Worm (Caenorhabditis elegans) whole organism, young adult: ENCODE data around the gene Y116A8C.25.
A peak's percentile ranks its signal among the peaks of the same experiment; 100 is the strongest.

Experiments used
- B0035.1 ChIP-seq: sonication (generic microtip); optimal IDR thresholded peaks from 2 replicates; lab custom pipeline; 2016; ENCODE audit warnings: missing genetic modification characterization, mild to moderate bottlenecking, missing compliant biosample characterization, missing genotype, missing genetic modification reagents
- F39B2.1 ChIP-seq: fragments of 200-800 bp; sonication (Bioruptor generic); IDR thresholded peaks from 2 replicates; pipeline ENCODE4 v1.3.6; 2022; ENCODE audit warnings: missing genetic modification reagents, missing genetic modification characterization, missing compliant biosample characterization
- F49E8.2 ChIP-seq: sonication (generic microtip); optimal IDR thresholded peaks from 3 replicates; lab custom pipeline; 2017; ENCODE audit warnings: missing genetic modification characterization, mild to moderate bottlenecking, missing compliant biosample characterization, antibody characterized with exemption, moderate library complexity; ENCODE audit not compliant: insufficient read depth
- dpl-1 ChIP-seq: fragments of 150-350 bp; optimal IDR thresholded peaks from 2 replicates; lab custom pipeline; 2014; ENCODE audit warnings: missing biosample characterization, missing genetic modification reagents, missing genetic modification characterization
- egrh-3 ChIP-seq: fragments of 200-800 bp; sonication (Bioruptor generic); IDR thresholded peaks from 2 replicates; pipeline ENCODE4 v1.3.6; 2022; ENCODE audit warnings: missing genetic modification reagents, missing genetic modification characterization, missing compliant biosample characterization
- gei-17 ChIP-seq: fragments of 200-800 bp; sonication (Bioruptor generic); optimal IDR thresholded peaks from 2 replicates; lab custom pipeline; 2018; ENCODE audit warnings: mild to moderate bottlenecking, missing genetic modification characterization, missing compliant biosample characterization
- mes-4 ChIP-seq: sonication (generic microtip); optimal IDR thresholded peaks from 2 replicates; lab custom pipeline; 2016; ENCODE audit warnings: missing genotype, missing genetic modification characterization, missing compliant biosample characterization
- nfyb-1 ChIP-seq: fragments of 200-800 bp; sonication (Bioruptor generic); IDR thresholded peaks from 2 replicates; pipeline ENCODE4 v1.3.6; 2022; ENCODE audit warnings: missing genetic modification reagents, missing genetic modification characterization, missing compliant biosample characterization

DNA sequence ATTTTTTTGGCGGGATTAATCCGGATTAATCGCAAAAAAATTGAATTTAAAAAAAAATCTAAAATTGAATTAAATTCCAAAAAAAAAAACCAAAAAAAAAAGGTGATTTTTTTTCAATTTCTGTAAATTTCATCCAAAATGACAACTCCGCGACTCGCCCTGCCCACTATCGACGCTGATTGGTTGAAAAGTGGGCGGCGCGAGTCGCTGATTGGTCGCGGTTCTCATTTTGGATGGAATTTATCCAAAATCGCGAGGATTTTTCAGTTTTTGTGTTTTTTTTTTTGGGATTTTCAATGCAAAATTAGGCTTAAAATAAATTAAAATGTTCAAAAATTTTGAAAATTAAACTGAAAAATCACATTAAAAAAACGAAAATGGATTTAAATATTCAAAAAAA, 30.9 kb upstream of the Y116A8C.25 start:
- TF ChIP-seq gei-17 (GFP tag; lab: Kevin White, UChicago) (no peak), nfyb-1 (0 out of 2 replicates have a peak, but pooled peaks have one; percentile 26), F39B2.1 (GFP tag; lab: Robert Waterston, UW) (no peak), mes-4 (tag; lab: Kevin White, UChicago) (no peak), F49E8.2 (tag; lab: Kevin White, UChicago) (no peak), B0035.1 (no peak), dpl-1 (GFP tag; lab: Kevin White, UChicago) (no peak), egrh-3 (GFP tag; lab: Robert Waterston, UW) (no peak)
